Worm (Caenorhabditis elegans): Measurements from ENCODE around the gene gmap-2.

ce11 chrX:12977451-12977850 is 34.4 kb upstream of the gmap-2 start, which contains the start of gene F11C1.9:
- TF ChIP-seq ceh-20 (GFP tag; IDR thresholded peaks at IDR 0.05): no peak
- TF ChIP-seq nhr-48 (tag; optimal IDR thresholded peaks at IDR 0.05): no peak
- TF ChIP-seq T26A8.4 (GFP tag; IDR thresholded peaks at IDR 0.05): no peak
- no peak for TF ChIP-seq dmd-6 (GFP tag; IDR thresholded peaks at IDR 0.05)

All from whole organism, L4 larva.